Worm (Caenorhabditis elegans) whole organism, midembryonic: ENCODE results near the gene C06E4.3.

Experiments
- T22C8.4 ChIP-seq: fragments of 200-800 bp; sonication (Bioruptor generic); IDR thresholded peaks from 2 replicates; pipeline ENCODE4 v1.3.6; 2022; ENCODE audit warnings: missing genetic modification characterization, missing compliant biosample characterization
- flt-1 ChIP-seq: fragments of 200-800 bp; sonication (Bioruptor generic); IDR thresholded peaks from 2 replicates; pipeline ENCODE4 v1.3.6; 2022; ENCODE audit warnings: missing genetic modification characterization, missing compliant biosample characterization
- tab-1 ChIP-seq: fragments of 200-800 bp; sonication (Bioruptor generic); IDR thresholded peaks from 2 replicates; pipeline ENCODE4 v1.3.6; 2022; ENCODE audit warnings: missing genetic modification characterization, missing compliant biosample characterization

ce11 chrIV:7236248-7236772 is 24.4 kb upstream of the C06E4.3 start:
- TF ChIP-seq tab-1 (GFP tag; lab: Robert Waterston, UW) (no peak), flt-1 (GFP tag; lab: Robert Waterston, UW) (no peak), T22C8.4 (no peak)
